Worm (Caenorhabditis elegans) whole organism, young adult: ENCODE data around the gene C56E6.7.

Source experiments
- B0019.2 ChIP-seq: fragments of 200-800 bp; sonication (Bioruptor generic); conservative IDR thresholded peaks from 2 replicates; pipeline ENCODE4 v1.3.6; 2022; ENCODE audit warnings: missing genetic modification reagents, missing genetic modification characterization, missing compliant biosample characterization
- C06A6.2 ChIP-seq: fragments of 200-800 bp; sonication (Bioruptor generic); conservative IDR thresholded peaks from 2 replicates; pipeline ENCODE4 v1.3.6; 2022; ENCODE audit warnings: missing genetic modification characterization, missing compliant biosample characterization
- D2030.7 ChIP-seq: fragments of 200-800 bp; sonication (Bioruptor generic); IDR thresholded peaks from 2 replicates; pipeline ENCODE4 v1.3.6; 2022; ENCODE audit warnings: missing genetic modification reagents, missing genetic modification characterization, missing compliant biosample characterization
- F22D6.2 ChIP-seq: sonication (generic microtip); optimal IDR thresholded peaks from 2 replicates; lab custom pipeline; 2016; ENCODE audit warnings: mild to moderate bottlenecking, missing genetic modification characterization, missing compliant biosample characterization
- F37B4.10 ChIP-seq: fragments of 200-800 bp; sonication (Bioruptor generic); IDR thresholded peaks from 2 replicates; pipeline ENCODE4 v1.3.6; 2022; ENCODE audit warnings: missing genetic modification characterization, missing compliant biosample characterization
- F39B2.1 ChIP-seq: fragments of 200-800 bp; sonication (Bioruptor generic); IDR thresholded peaks from 2 replicates; pipeline ENCODE4 v1.3.6; 2022; ENCODE audit warnings: missing genetic modification reagents, missing genetic modification characterization, missing compliant biosample characterization
- F57C9.4 ChIP-seq: sonication (generic microtip); optimal IDR thresholded peaks from 2 replicates; lab custom pipeline; 2017; ENCODE audit warnings: mild to moderate bottlenecking, missing genetic modification characterization, missing compliant biosample characterization
- K11D2.4 ChIP-seq: fragments of 200-800 bp; sonication (Bioruptor generic); IDR thresholded peaks from 2 replicates; pipeline ENCODE4 v1.3.6; 2022; ENCODE audit warnings: missing genetic modification reagents, missing genetic modification characterization, missing compliant biosample characterization
- T07F8.4 ChIP-seq: sonication (generic microtip); optimal IDR thresholded peaks from 2 replicates; lab custom pipeline; 2016; ENCODE audit warnings: mild to moderate bottlenecking, missing genetic modification characterization, moderate library complexity, missing compliant biosample characterization
- T26A5.8 ChIP-seq: sonication (generic microtip); optimal IDR thresholded peaks from 2 replicates; lab custom pipeline; 2016; ENCODE audit warnings: missing genetic modification characterization, missing compliant biosample characterization
- Y56A3A.18 ChIP-seq: fragments of 200-800 bp; sonication (Bioruptor generic); IDR thresholded peaks from 2 replicates; pipeline ENCODE4 v1.3.6; 2022; ENCODE audit warnings: missing genetic modification reagents, missing genetic modification characterization, missing compliant biosample characterization
- Y95B8A.8 ChIP-seq: fragments of 200-800 bp; sonication (Bioruptor generic); IDR thresholded peaks from 2 replicates; pipeline ENCODE4 v1.3.6; 2022; ENCODE audit warnings: missing genetic modification reagents, missing genetic modification characterization, missing compliant biosample characterization
- ZK185.1 ChIP-seq: sonication (generic microtip); optimal IDR thresholded peaks from 2 replicates; lab custom pipeline; 2016; ENCODE audit warnings: mild to moderate bottlenecking, missing genetic modification characterization, missing compliant biosample characterization; ENCODE audit not compliant: poor library complexity, severe bottlenecking
- aptf-3 ChIP-seq: fragments of 200-800 bp; sonication (Bioruptor generic); IDR thresholded peaks from 2 replicates; pipeline ENCODE4 v1.3.6; 2022; ENCODE audit warnings: missing genetic modification characterization, missing compliant biosample characterization
- attf-3 ChIP-seq: fragments of 200-800 bp; sonication (Bioruptor generic); conservative IDR thresholded peaks from 2 replicates; pipeline ENCODE4 v1.3.6; 2022; ENCODE audit warnings: missing genetic modification reagents, missing genetic modification characterization, missing compliant biosample characterization
- bed-2 ChIP-seq: fragments of 200-800 bp; sonication (Bioruptor generic); IDR thresholded peaks from 2 replicates; pipeline ENCODE4 v1.3.6; 2022; ENCODE audit warnings: missing genetic modification reagents, missing genetic modification characterization, missing compliant biosample characterization
- cebp-1 ChIP-seq, 2 experiments: fragments of 200-800 bp in 1 of 2; sonication (Bioruptor generic) in 1 of 2; sonication (generic microtip) in 1 of 2; IDR thresholded peaks in 1 of 2; optimal IDR thresholded peaks in 1 of 2; 2 replicates each; pipeline versions ENCODE4 v1.3.6 to Lab custom; 2017 to 2022; ENCODE audit warnings: missing compliant biosample characterization in 2 of 2, missing genetic modification characterization in 2 of 2, mild to moderate bottlenecking in 1 of 2, missing genetic modification reagents in 1 of 2, moderate library complexity in 1 of 2
- ceh-100 ChIP-seq: fragments of 200-800 bp; sonication (Bioruptor generic); IDR thresholded peaks from 2 replicates; pipeline ENCODE4 v1.3.6; 2022; ENCODE audit warnings: missing genetic modification reagents, missing genetic modification characterization, missing compliant biosample characterization
- ceh-91 ChIP-seq: fragments of 200-800 bp; sonication (Bioruptor generic); IDR thresholded peaks from 2 replicates; pipeline ENCODE4 v1.3.6; 2022; ENCODE audit warnings: missing genetic modification reagents, missing genetic modification characterization, missing compliant biosample characterization
- egl-44 ChIP-seq: fragments of 200-800 bp; sonication (Bioruptor generic); IDR thresholded peaks from 2 replicates; pipeline ENCODE4 v1.3.6; 2022; ENCODE audit warnings: missing genetic modification reagents, missing genetic modification characterization, missing compliant biosample characterization
- egrh-3 ChIP-seq: fragments of 200-800 bp; sonication (Bioruptor generic); IDR thresholded peaks from 2 replicates; pipeline ENCODE4 v1.3.6; 2022; ENCODE audit warnings: missing genetic modification reagents, missing genetic modification characterization, missing compliant biosample characterization
- ets-4 ChIP-seq: fragments of 200-800 bp; sonication (Bioruptor generic); optimal IDR thresholded peaks from 2 replicates; lab custom pipeline; 2018; ENCODE audit warnings: mild to moderate bottlenecking, missing genetic modification characterization, missing compliant biosample characterization
- hsf-1 ChIP-seq: fragments of 200-800 bp; sonication (Bioruptor generic); IDR thresholded peaks from 2 replicates; pipeline ENCODE4 v1.3.6; 2022; ENCODE audit warnings: missing genetic modification reagents, missing genetic modification characterization, missing compliant biosample characterization
- let-526 ChIP-seq: fragments of 200-800 bp; sonication (Bioruptor generic); IDR thresholded peaks from 2 replicates; pipeline ENCODE4 v1.3.6; 2022; ENCODE audit warnings: missing genetic modification reagents, missing genetic modification characterization, missing compliant biosample characterization
- lin-35 ChIP-seq, 3 experiments: fragments of 150-350 bp in 2 of 3; sonication (generic microtip) in 1 of 3; optimal IDR thresholded peaks; 2 replicates each; lab custom pipeline; 2014 to 2018; ENCODE audit warnings: missing biosample characterization in 3 of 3, missing genetic modification characterization in 3 of 3, missing genetic modification reagents in 3 of 3
- lin-54 ChIP-seq: fragments of 200-800 bp; sonication (Bioruptor generic); optimal IDR thresholded peaks from 2 replicates; lab custom pipeline; 2018; ENCODE audit warnings: mild to moderate bottlenecking, missing genetic modification characterization, missing compliant biosample characterization
- madf-10 ChIP-seq: sonication (generic microtip); optimal IDR thresholded peaks from 2 replicates; lab custom pipeline; 2016; ENCODE audit warnings: mild to moderate bottlenecking, missing genetic modification characterization, missing compliant biosample characterization
- madf-6 ChIP-seq: fragments of 200-800 bp; sonication (Bioruptor generic); IDR thresholded peaks from 2 replicates; pipeline ENCODE4 v1.3.6; 2022; ENCODE audit warnings: missing genetic modification reagents, missing genetic modification characterization, missing compliant biosample characterization
- mcd-1 ChIP-seq: fragments of 200-800 bp; sonication (Bioruptor generic); IDR thresholded peaks from 2 replicates; pipeline ENCODE4 v1.3.6; 2022; ENCODE audit warnings: missing genetic modification reagents, missing genetic modification characterization, missing compliant biosample characterization
- mes-4 ChIP-seq: sonication (generic microtip); optimal IDR thresholded peaks from 2 replicates; lab custom pipeline; 2016; ENCODE audit warnings: missing genotype, missing genetic modification characterization, missing compliant biosample characterization
- mxl-1 ChIP-seq: sonication (generic microtip); optimal IDR thresholded peaks from 2 replicates; lab custom pipeline; 2016; ENCODE audit warnings: missing genetic modification characterization, missing compliant biosample characterization
- nfya-2 ChIP-seq: fragments of 200-800 bp; sonication (Bioruptor generic); IDR thresholded peaks from 2 replicates; pipeline ENCODE4 v1.3.6; 2022; ENCODE audit warnings: missing genetic modification reagents, missing genetic modification characterization, missing compliant biosample characterization
- nfyb-1 ChIP-seq: fragments of 200-800 bp; sonication (Bioruptor generic); IDR thresholded peaks from 2 replicates; pipeline ENCODE4 v1.3.6; 2022; ENCODE audit warnings: missing genetic modification reagents, missing genetic modification characterization, missing compliant biosample characterization
- nhr-179 ChIP-seq: sonication (generic microtip); optimal IDR thresholded peaks from 2 replicates; lab custom pipeline; 2016; ENCODE audit warnings: mild to moderate bottlenecking, missing genetic modification characterization, missing compliant biosample characterization
- nhr-27 ChIP-seq: fragments of 200-800 bp; sonication (Bioruptor generic); optimal IDR thresholded peaks from 2 replicates; lab custom pipeline; 2018; ENCODE audit warnings: mild to moderate bottlenecking, missing genetic modification characterization, moderate library complexity, missing compliant biosample characterization
- nhr-90 ChIP-seq: sonication (generic microtip); optimal IDR thresholded peaks from 2 replicates; lab custom pipeline; 2016; ENCODE audit warnings: missing genotype, mild to moderate bottlenecking, missing genetic modification characterization, missing compliant biosample characterization
- pha-4 ChIP-seq: fragments of 150-350 bp; sonication (generic microtip); optimal IDR thresholded peaks from 2 replicates; lab custom pipeline; 2014; ENCODE audit warnings: missing biosample characterization, missing genetic modification reagents, missing genetic modification characterization
- rcor-1 ChIP-seq: fragments of 200-800 bp; sonication (Bioruptor generic); IDR thresholded peaks from 2 replicates; pipeline ENCODE4 v1.3.6; 2022; ENCODE audit warnings: missing genetic modification reagents, missing genetic modification characterization, missing compliant biosample characterization
- repo-1 ChIP-seq: sonication (generic microtip); optimal IDR thresholded peaks from 2 replicates; lab custom pipeline; 2017; ENCODE audit warnings: mild to moderate bottlenecking, missing genetic modification characterization, missing compliant biosample characterization
- sea-2 ChIP-seq: fragments of 200-800 bp; sonication (Bioruptor generic); IDR thresholded peaks from 2 replicates; pipeline ENCODE4 v1.3.6; 2022; ENCODE audit warnings: missing genetic modification characterization, missing compliant biosample characterization
- snpc-1.1 ChIP-seq: sonication (generic microtip); optimal IDR thresholded peaks from 2 replicates; lab custom pipeline; 2017; ENCODE audit warnings: missing genetic modification characterization, mild to moderate bottlenecking, missing compliant biosample characterization, antibody characterized with exemption, moderate library complexity, missing genotype, missing genetic modification reagents; ENCODE audit not compliant: insufficient read depth
- snpc-4 ChIP-seq, 5 experiments: fragments of 150-350 bp in 1 of 5; sonication (generic microtip) in 4 of 5; optimal IDR thresholded peaks; 2 replicates each; lab custom pipeline; 2014 to 2018; ENCODE audit warnings: missing genetic modification characterization in 5 of 5, missing biosample characterization in 3 of 5, antibody characterized with exemption in 2 of 5, mild to moderate bottlenecking in 2 of 5, missing compliant biosample characterization in 2 of 5, missing genotype in 2 of 5, moderate library complexity in 2 of 5, missing genetic modification reagents in 1 of 5
- tlf-1 ChIP-seq: fragments of 200-800 bp; sonication (Bioruptor generic); optimal IDR thresholded peaks from 2 replicates; lab custom pipeline; 2018; ENCODE audit warnings: mild to moderate bottlenecking, missing genetic modification characterization, missing compliant biosample characterization
- unc-62 ChIP-seq: fragments of 150-350 bp; optimal IDR thresholded peaks from 2 replicates; lab custom pipeline; 2014; ENCODE audit warnings: missing biosample characterization, missing genetic modification reagents, missing genetic modification characterization
- ztf-18 ChIP-seq: sonication (generic microtip); optimal IDR thresholded peaks from 2 replicates; lab custom pipeline; 2016; ENCODE audit warnings: missing genotype, mild to moderate bottlenecking, missing genetic modification characterization, missing compliant biosample characterization
- ztf-22 ChIP-seq: fragments of 200-800 bp; sonication (Bioruptor generic); optimal IDR thresholded peaks from 2 replicates; lab custom pipeline; 2018; ENCODE audit warnings: mild to moderate bottlenecking, missing genetic modification characterization, moderate library complexity, missing compliant biosample characterization
- ztf-26 ChIP-seq: sonication (generic microtip); optimal IDR thresholded peaks from 2 replicates; lab custom pipeline; 2017; ENCODE audit warnings: missing genetic modification characterization, missing compliant biosample characterization

Gene C56E6.7

ce11 chrII:6489711-6490184 lies 26.6 kb upstream of the C56E6.7 start, which contains the start of the genes snr-3 and rsp-5 (continued):
- peak; percentile 62 for TF ChIP-seq D2030.7 (GFP tag; lab: Robert Waterston, UW)
- peak in 2 of 3 experiments; percentile 23 to 77 for TF ChIP-seq lin-35 (GFP tag; optimal IDR thresholded peaks at IDR 0.05; lab: Kevin White, UChicago)
- no peak for TF ChIP-seq ets-4 (GFP tag; lab: Kevin White, UChicago)
- no peak for TF ChIP-seq madf-10 (tag; lab: Kevin White, UChicago)
- TF ChIP-seq K11D2.4 (GFP tag; lab: Robert Waterston, UW) = no peak
- TF ChIP-seq B0019.2 (GFP tag; lab: Robert Waterston, UW) = no peak
- TF ChIP-seq egrh-3 = no peak
- no peak for TF ChIP-seq F39B2.1
- no peak for TF ChIP-seq snpc-4 (GFP tag; optimal IDR thresholded peaks at IDR 0.05; lab: Kevin White, UChicago)
- TF ChIP-seq snpc-4 (tag; optimal IDR thresholded peaks at IDR 0.05; lab: Kevin White, UChicago) = peak; percentile 32 to 58 (median 50)
- no peak for TF ChIP-seq ztf-26 (tag; lab: Kevin White, UChicago)
- TF ChIP-seq cebp-1 (GFP tag; IDR thresholded peaks at IDR 0.05; lab: Robert Waterston, UW) = no peak
- peak; percentile 34 for TF ChIP-seq cebp-1 (tag; optimal IDR thresholded peaks at IDR 0.05; lab: Kevin White, UChicago)
- TF ChIP-seq ceh-91 (GFP tag; lab: Robert Waterston, UW) = peak; percentile 56
- TF ChIP-seq Y95B8A.8 (GFP tag; lab: Robert Waterston, UW) = no peak
- peak; percentile 74 for TF ChIP-seq mcd-1 (GFP tag; lab: Robert Waterston, UW)
- peak; percentile 54; the same call in 1 of the 2 replicates for TF ChIP-seq rcor-1 (GFP tag; lab: Robert Waterston, UW)
- no peak for TF ChIP-seq hsf-1 (GFP tag; lab: Robert Waterston, UW)
- no peak for TF ChIP-seq aptf-3 (GFP tag; lab: Robert Waterston, UW)
- no peak for TF ChIP-seq egl-44 (GFP tag; lab: Robert Waterston, UW)
- no peak for TF ChIP-seq sea-2 (GFP tag; lab: Robert Waterston, UW)
- peak; percentile 51 for TF ChIP-seq tlf-1 (GFP tag; lab: Kevin White, UChicago)
- no peak for TF ChIP-seq F22D6.2
- no peak for TF ChIP-seq nhr-179 (tag; lab: Kevin White, UChicago)
- TF ChIP-seq nhr-90 = no peak
- TF ChIP-seq repo-1 (tag; lab: Kevin White, UChicago) = no peak
- TF ChIP-seq lin-54 (GFP tag; lab: Kevin White, UChicago) = peak; percentile 70
- no peak for TF ChIP-seq nhr-27 (tag; lab: Kevin White, UChicago)
- TF ChIP-seq T26A5.8 (tag; lab: Kevin White, UChicago) = no peak
- no peak for TF ChIP-seq F57C9.4
- no peak for TF ChIP-seq bed-2 (GFP tag; lab: Robert Waterston, UW)
- TF ChIP-seq pha-4 (tag; lab: Kevin White, UChicago) = peak; percentile 69
- no peak for TF ChIP-seq attf-3 (GFP tag; lab: Robert Waterston, UW)
- no peak for TF ChIP-seq F37B4.10 (GFP tag; lab: Robert Waterston, UW)
- no peak for TF ChIP-seq Y56A3A.18 (GFP tag; lab: Robert Waterston, UW)
- 0 out of 2 replicates have a peak, but pooled peaks have one; percentile 28 for TF ChIP-seq ceh-100 (GFP tag; lab: Robert Waterston, UW)
- TF ChIP-seq let-526 (GFP tag; lab: Robert Waterston, UW) = no peak
- no peak for TF ChIP-seq mes-4 (tag; lab: Kevin White, UChicago)
- TF ChIP-seq unc-62 (GFP tag; lab: Kevin White, UChicago) = no peak
- TF ChIP-seq mxl-1 (tag; lab: Kevin White, UChicago) = no peak
- TF ChIP-seq ztf-18 (tag; lab: Kevin White, UChicago) = no peak
- peak; percentile 47 for TF ChIP-seq snpc-1.1 (tag; lab: Kevin White, UChicago)
- peak; percentile 40 for TF ChIP-seq ZK185.1 (tag; lab: Kevin White, UChicago)
- TF ChIP-seq nfya-2 (GFP tag; lab: Robert Waterston, UW) = no peak
- peak; percentile 89 for TF ChIP-seq madf-6 (GFP tag; lab: Robert Waterston, UW)
- peak; percentile 71 for TF ChIP-seq nfyb-1 (GFP tag; lab: Robert Waterston, UW)
- TF ChIP-seq C06A6.2 (GFP tag; lab: Robert Waterston, UW) = no peak
- no peak for TF ChIP-seq T07F8.4 (tag; lab: Kevin White, UChicago)
- TF ChIP-seq ztf-22 (GFP tag; lab: Kevin White, UChicago) = no peak
